Worm (Caenorhabditis elegans) whole organism, young adult: ENCODE results near the gene Y110A2AL.7.

Source experiments
- B0336.3 ChIP-seq: fragments of 200-800 bp; sonication (Bioruptor generic); IDR thresholded peaks from 2 replicates; pipeline ENCODE4 v1.3.6; 2022; ENCODE audit warnings: missing genetic modification characterization, missing compliant biosample characterization
- D2030.7 ChIP-seq: fragments of 200-800 bp; sonication (Bioruptor generic); IDR thresholded peaks from 2 replicates; pipeline ENCODE4 v1.3.6; 2022; ENCODE audit warnings: missing genetic modification reagents, missing genetic modification characterization, missing compliant biosample characterization
- F23B12.7 ChIP-seq: sonication (generic microtip); optimal IDR thresholded peaks from 2 replicates; lab custom pipeline; 2017; ENCODE audit warnings: missing genetic modification characterization, mild to moderate bottlenecking, missing compliant biosample characterization, antibody characterized with exemption, moderate library complexity; ENCODE audit not compliant: insufficient read depth
- F33H1.4 ChIP-seq: fragments of 200-800 bp; sonication (Bioruptor generic); IDR thresholded peaks from 2 replicates; pipeline ENCODE4 v1.3.6; 2022; ENCODE audit warnings: missing genetic modification reagents, missing genetic modification characterization, missing compliant biosample characterization
- F37B4.10 ChIP-seq: fragments of 200-800 bp; sonication (Bioruptor generic); IDR thresholded peaks from 2 replicates; pipeline ENCODE4 v1.3.6; 2022; ENCODE audit warnings: missing genetic modification characterization, missing compliant biosample characterization
- F39B2.1 ChIP-seq: fragments of 200-800 bp; sonication (Bioruptor generic); IDR thresholded peaks from 2 replicates; pipeline ENCODE4 v1.3.6; 2022; ENCODE audit warnings: missing genetic modification reagents, missing genetic modification characterization, missing compliant biosample characterization
- F55B11.4 ChIP-seq: sonication (generic microtip); optimal IDR thresholded peaks from 2 replicates; lab custom pipeline; 2016; ENCODE audit warnings: missing compliant biosample characterization, missing genetic modification characterization, borderline replicate concordance; ENCODE audit not compliant: insufficient read depth
- Y67H2A.10 ChIP-seq: fragments of 200-800 bp; sonication (Bioruptor generic); conservative IDR thresholded peaks from 2 replicates; pipeline ENCODE4 v1.3.6; 2022; ENCODE audit warnings: missing genetic modification reagents, missing genetic modification characterization, missing compliant biosample characterization
- ZK185.1 ChIP-seq: sonication (generic microtip); optimal IDR thresholded peaks from 2 replicates; lab custom pipeline; 2016; ENCODE audit warnings: mild to moderate bottlenecking, missing genetic modification characterization, missing compliant biosample characterization; ENCODE audit not compliant: poor library complexity, severe bottlenecking
- atf-7 ChIP-seq: sonication (generic microtip); optimal IDR thresholded peaks from 2 replicates; lab custom pipeline; 2017; ENCODE audit warnings: mild to moderate bottlenecking, missing genetic modification characterization, missing compliant biosample characterization
- cebp-1 ChIP-seq, 2 experiments: fragments of 200-800 bp in 1 of 2; sonication (Bioruptor generic) in 1 of 2; sonication (generic microtip) in 1 of 2; IDR thresholded peaks in 1 of 2; optimal IDR thresholded peaks in 1 of 2; 2 replicates each; pipeline versions ENCODE4 v1.3.6 to Lab custom; 2017 to 2022; ENCODE audit warnings: missing compliant biosample characterization in 2 of 2, missing genetic modification characterization in 2 of 2, mild to moderate bottlenecking in 1 of 2, missing genetic modification reagents in 1 of 2, moderate library complexity in 1 of 2
- ceh-100 ChIP-seq: fragments of 200-800 bp; sonication (Bioruptor generic); IDR thresholded peaks from 2 replicates; pipeline ENCODE4 v1.3.6; 2022; ENCODE audit warnings: missing genetic modification reagents, missing genetic modification characterization, missing compliant biosample characterization
- ceh-58 ChIP-seq: fragments of 200-800 bp; sonication (Bioruptor generic); IDR thresholded peaks from 2 replicates; pipeline ENCODE4 v1.3.6; 2022; ENCODE audit warnings: missing genetic modification characterization, missing compliant biosample characterization
- ceh-91 ChIP-seq: fragments of 200-800 bp; sonication (Bioruptor generic); IDR thresholded peaks from 2 replicates; pipeline ENCODE4 v1.3.6; 2022; ENCODE audit warnings: missing genetic modification reagents, missing genetic modification characterization, missing compliant biosample characterization
- dpff-1 ChIP-seq: sonication (generic microtip); optimal IDR thresholded peaks from 2 replicates; lab custom pipeline; 2017; ENCODE audit warnings: mild to moderate bottlenecking, missing genetic modification characterization, missing compliant biosample characterization
- egl-44 ChIP-seq: fragments of 200-800 bp; sonication (Bioruptor generic); IDR thresholded peaks from 2 replicates; pipeline ENCODE4 v1.3.6; 2022; ENCODE audit warnings: missing genetic modification reagents, missing genetic modification characterization, missing compliant biosample characterization
- ekl-4 ChIP-seq: fragments of 200-800 bp; sonication (Bioruptor generic); IDR thresholded peaks from 2 replicates; pipeline ENCODE4 v1.3.6; 2022; ENCODE audit warnings: missing genetic modification reagents, missing genetic modification characterization, missing compliant biosample characterization
- ets-4 ChIP-seq: fragments of 200-800 bp; sonication (Bioruptor generic); optimal IDR thresholded peaks from 2 replicates; lab custom pipeline; 2018; ENCODE audit warnings: mild to moderate bottlenecking, missing genetic modification characterization, missing compliant biosample characterization
- fkh-3 ChIP-seq: sonication (generic microtip); optimal IDR thresholded peaks from 2 replicates; lab custom pipeline; 2016; ENCODE audit warnings: mild to moderate bottlenecking, missing genetic modification characterization, missing compliant biosample characterization
- gei-17 ChIP-seq: fragments of 200-800 bp; sonication (Bioruptor generic); optimal IDR thresholded peaks from 2 replicates; lab custom pipeline; 2018; ENCODE audit warnings: mild to moderate bottlenecking, missing genetic modification characterization, missing compliant biosample characterization
- lag-1 ChIP-seq: fragments of 200-800 bp; sonication (Bioruptor generic); IDR thresholded peaks from 2 replicates; pipeline ENCODE4 v1.3.6; 2022; ENCODE audit warnings: missing genetic modification reagents, missing genetic modification characterization, missing compliant biosample characterization
- lin-54 ChIP-seq: fragments of 200-800 bp; sonication (Bioruptor generic); optimal IDR thresholded peaks from 2 replicates; lab custom pipeline; 2018; ENCODE audit warnings: mild to moderate bottlenecking, missing genetic modification characterization, missing compliant biosample characterization
- lir-1 ChIP-seq: fragments of 200-800 bp; sonication (Bioruptor generic); conservative IDR thresholded peaks from 2 replicates; pipeline ENCODE4 v1.3.6; 2022; ENCODE audit warnings: missing genetic modification reagents, missing genetic modification characterization, missing compliant biosample characterization
- madf-10 ChIP-seq: sonication (generic microtip); optimal IDR thresholded peaks from 2 replicates; lab custom pipeline; 2016; ENCODE audit warnings: mild to moderate bottlenecking, missing genetic modification characterization, missing compliant biosample characterization
- madf-3 ChIP-seq: fragments of 200-800 bp; sonication (Bioruptor generic); IDR thresholded peaks from 2 replicates; pipeline ENCODE4 v1.3.6; 2022; ENCODE audit warnings: missing genetic modification reagents, missing genetic modification characterization, missing compliant biosample characterization
- mel-28 ChIP-seq: sonication (generic microtip); optimal IDR thresholded peaks from 2 replicates; lab custom pipeline; 2016; ENCODE audit warnings: borderline replicate concordance, mild to moderate bottlenecking, missing genetic modification characterization, missing compliant biosample characterization
- nhr-27 ChIP-seq: fragments of 200-800 bp; sonication (Bioruptor generic); optimal IDR thresholded peaks from 2 replicates; lab custom pipeline; 2018; ENCODE audit warnings: mild to moderate bottlenecking, missing genetic modification characterization, moderate library complexity, missing compliant biosample characterization
- pbrm-1 ChIP-seq: fragments of 200-800 bp; sonication (Bioruptor generic); IDR thresholded peaks from 2 replicates; pipeline ENCODE4 v1.3.6; 2022; ENCODE audit warnings: missing genetic modification reagents, missing genetic modification characterization, missing compliant biosample characterization
- rcor-1 ChIP-seq: fragments of 200-800 bp; sonication (Bioruptor generic); IDR thresholded peaks from 2 replicates; pipeline ENCODE4 v1.3.6; 2022; ENCODE audit warnings: missing genetic modification reagents, missing genetic modification characterization, missing compliant biosample characterization
- sea-2 ChIP-seq: fragments of 200-800 bp; sonication (Bioruptor generic); IDR thresholded peaks from 2 replicates; pipeline ENCODE4 v1.3.6; 2022; ENCODE audit warnings: missing genetic modification characterization, missing compliant biosample characterization
- tlf-1 ChIP-seq: fragments of 200-800 bp; sonication (Bioruptor generic); optimal IDR thresholded peaks from 2 replicates; lab custom pipeline; 2018; ENCODE audit warnings: mild to moderate bottlenecking, missing genetic modification characterization, missing compliant biosample characterization
- unc-130 ChIP-seq: sonication (generic microtip); optimal IDR thresholded peaks from 2 replicates; lab custom pipeline; 2016; ENCODE audit warnings: missing genetic modification reagents, missing genetic modification characterization, missing compliant biosample characterization
- unc-62 ChIP-seq: fragments of 150-350 bp; optimal IDR thresholded peaks from 2 replicates; lab custom pipeline; 2014; ENCODE audit warnings: missing biosample characterization, missing genetic modification reagents, missing genetic modification characterization
- ztf-22 ChIP-seq: fragments of 200-800 bp; sonication (Bioruptor generic); optimal IDR thresholded peaks from 2 replicates; lab custom pipeline; 2018; ENCODE audit warnings: mild to moderate bottlenecking, missing genetic modification characterization, moderate library complexity, missing compliant biosample characterization

Y110A2AL.7 gene

DNA sequence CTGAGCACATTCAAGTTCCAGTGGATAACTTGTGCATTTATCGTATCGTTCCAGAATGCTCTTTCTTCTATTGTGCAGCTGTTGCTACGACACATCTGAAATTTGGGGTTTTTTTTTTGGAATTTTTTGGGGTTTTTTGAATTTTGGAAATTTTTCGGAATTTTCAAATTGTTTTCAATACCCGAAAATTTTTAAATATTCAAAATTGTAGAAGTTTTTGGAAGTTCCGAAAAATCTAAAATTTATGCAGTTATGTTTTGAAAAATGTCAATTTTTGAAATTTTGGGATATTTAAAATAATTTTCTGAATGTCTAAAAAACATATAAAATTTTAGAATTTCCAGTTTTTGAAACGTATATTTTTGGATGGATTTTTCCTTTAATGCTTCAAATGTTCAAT, 28.8 kb upstream of the Y110A2AL.7 start, which contains the start of gene Y110A2AL.10:
Gene Y110A2AL.10, minus strand, starts transcription at position 101 of the 400 bp plus-strand sequence.
- TF ChIP-seq unc-130 (GFP tag; lab: Kevin White, UChicago) (no peak), ceh-91 (GFP tag; lab: Robert Waterston, UW) (no peak), Y67H2A.10 (GFP tag; lab: Robert Waterston, UW) (no peak), F55B11.4 (no peak), lir-1 (no peak), F33H1.4 (GFP tag; lab: Robert Waterston, UW) (no peak), F23B12.7 (tag; lab: Kevin White, UChicago) (no peak), ztf-22 (no peak), dpff-1 (tag; lab: Kevin White, UChicago) (no peak), fkh-3 (tag; lab: Kevin White, UChicago) (no peak)

DNA sequence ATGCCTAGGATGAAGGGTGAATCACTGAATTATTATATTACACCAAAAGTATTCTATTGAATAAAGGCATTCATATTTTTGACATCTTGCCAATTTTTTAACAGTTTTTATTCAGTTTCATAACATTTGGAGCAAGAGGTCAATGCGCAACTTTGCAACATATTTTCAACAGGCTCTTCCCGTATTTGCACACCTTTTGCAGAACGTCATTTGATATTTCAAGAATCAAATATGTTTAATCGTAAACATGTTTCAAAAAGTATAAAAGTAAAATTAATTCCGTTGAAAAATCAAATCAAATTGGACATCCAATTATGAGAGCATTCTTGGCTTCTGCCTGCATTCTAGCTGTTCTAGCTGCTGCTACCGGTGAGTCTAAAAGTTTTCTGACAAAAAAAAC, 24.7 kb upstream of the Y110A2AL.7 start, which contains the start of gene Y110A2AL.2:
Gene Y110A2AL.2, plus strand, starts transcription at position 301 of the 400 bp plus-strand sequence.
- TF ChIP-seq F37B4.10 (GFP tag; lab: Robert Waterston, UW) (no peak), cebp-1 (GFP tag; IDR thresholded peaks at IDR 0.05; lab: Robert Waterston, UW) (no peak), cebp-1 (tag; optimal IDR thresholded peaks at IDR 0.05; lab: Kevin White, UChicago) (no peak), B0336.3 (GFP tag; lab: Robert Waterston, UW) (no peak), madf-3 (no peak), lin-54 (GFP tag; lab: Kevin White, UChicago) (no peak), egl-44 (GFP tag; lab: Robert Waterston, UW) (no peak), pbrm-1 (GFP tag; lab: Robert Waterston, UW) (no peak), ZK185.1 (no peak), unc-62 (GFP tag; lab: Kevin White, UChicago) (no peak)

DNA sequence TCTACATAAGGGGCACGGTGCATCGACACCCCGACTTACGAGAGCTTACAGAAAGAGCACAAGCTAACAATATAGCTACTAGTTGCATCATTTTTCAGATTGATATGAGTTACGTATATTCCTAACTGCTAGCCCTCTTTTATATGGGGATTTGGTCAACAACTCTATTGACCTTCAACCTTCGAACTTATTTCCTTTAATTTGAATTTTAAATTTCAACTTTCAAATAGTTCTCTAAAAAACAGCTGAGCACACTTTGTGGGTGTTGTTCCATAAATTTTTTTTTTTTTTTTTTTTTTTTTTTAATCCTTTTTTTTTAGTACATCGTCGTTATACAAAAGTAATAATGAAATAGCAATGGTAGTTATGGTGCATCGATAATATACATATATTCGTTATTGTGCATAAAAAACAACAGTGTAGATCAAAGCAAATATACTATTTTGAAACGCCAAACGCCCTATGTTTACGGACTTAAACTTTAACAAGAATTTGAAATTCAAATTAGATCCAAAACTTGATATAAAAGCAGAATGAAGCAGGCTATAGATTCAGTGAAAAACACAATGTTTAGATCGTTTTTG, 23.6 kb upstream of the Y110A2AL.7 start, which contains the start of the genes Y110A2AL.9 and Y110A2AL.3:
Gene Y110A2AL.9, minus strand, starts transcription at position 101 of the 584 bp plus-strand sequence.
Gene Y110A2AL.3, plus strand, starts transcription at position 534 of the 584 bp plus-strand sequence.
- TF ChIP-seq ceh-58 (GFP tag; lab: Robert Waterston, UW) = no peak
- no peak for TF ChIP-seq atf-7
- no peak for TF ChIP-seq D2030.7
- TF ChIP-seq ekl-4 (GFP tag; lab: Robert Waterston, UW) = no peak
- TF ChIP-seq sea-2 = no peak
- TF ChIP-seq ZK185.1 = no peak
- no peak for TF ChIP-seq madf-10 (tag; lab: Kevin White, UChicago)
- no peak for TF ChIP-seq gei-17 (GFP tag; lab: Kevin White, UChicago)
- no peak for TF ChIP-seq F39B2.1 (GFP tag; lab: Robert Waterston, UW)
- no peak for TF ChIP-seq dpff-1 (tag; lab: Kevin White, UChicago)
- no peak for TF ChIP-seq ets-4 (GFP tag; lab: Kevin White, UChicago)
- no peak for TF ChIP-seq tlf-1 (GFP tag; lab: Kevin White, UChicago)
- TF ChIP-seq mel-28 (tag; lab: Kevin White, UChicago) = no peak
- TF ChIP-seq rcor-1 (GFP tag; lab: Robert Waterston, UW) = no peak
- TF ChIP-seq ceh-100 (GFP tag; lab: Robert Waterston, UW) = no peak
- TF ChIP-seq pbrm-1 (GFP tag; lab: Robert Waterston, UW) = no peak
- TF ChIP-seq lag-1 = no peak
- TF ChIP-seq lir-1 = no peak
- no peak for TF ChIP-seq nhr-27
